Worm (Caenorhabditis elegans): ENCODE results near the gene F47G9.6.
A peak's percentile ranks its signal among the peaks of the same experiment; 100 is the strongest.

Gene F47G9.6

DNA sequence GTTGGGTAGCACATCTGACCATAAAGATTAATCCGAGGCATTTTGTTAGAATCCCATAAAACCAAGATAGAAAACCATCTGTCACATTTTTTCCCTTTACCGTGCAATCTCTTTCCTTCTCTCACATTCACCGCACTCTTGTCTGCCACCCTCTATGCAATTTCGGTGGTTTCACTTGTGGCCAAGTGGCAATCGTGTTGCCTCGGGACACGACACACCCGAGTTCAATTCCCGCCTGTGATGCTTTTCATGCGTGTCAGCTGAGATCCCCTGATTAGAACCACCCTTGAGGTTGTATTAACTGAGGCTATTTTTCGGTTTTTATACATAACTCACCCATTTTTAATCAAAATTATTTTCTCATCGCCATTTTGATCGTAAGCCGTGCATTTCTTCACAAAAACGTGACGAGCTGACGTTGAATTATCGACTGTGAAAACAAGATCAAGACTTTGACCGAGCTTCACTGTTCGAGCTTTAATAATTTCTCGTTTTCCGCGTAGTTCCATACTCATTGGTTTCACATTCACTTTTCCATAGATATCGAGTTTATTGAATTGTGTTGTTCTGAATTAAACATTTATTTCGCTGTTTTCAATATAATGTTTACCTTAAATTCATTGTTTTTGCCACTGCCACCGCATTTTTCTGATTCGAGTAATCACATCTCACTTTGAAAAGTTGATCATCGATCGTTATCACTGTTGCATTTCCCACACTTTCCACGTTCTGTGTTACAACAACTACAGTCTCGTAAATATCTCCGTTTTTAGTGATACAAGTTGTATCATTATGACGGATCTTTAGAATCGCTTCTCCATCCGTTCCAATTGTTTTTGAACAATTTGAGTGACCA, 14.9 kb upstream of the F47G9.6 start (continued):
- TF ChIP-seq Y5F2A.4 (GFP tag; optimal IDR thresholded peaks at IDR 0.05) (peak; percentile 97), spr-1 (tag; optimal IDR thresholded peaks at IDR 0.05) (peak; percentile 88), snpc-1.2 (GFP tag; IDR thresholded peaks at IDR 0.05) (peak; percentile 96), nhr-25 (tag; optimal IDR thresholded peaks at IDR 0.05; ENCODE audit: borderline replicate concordance, insufficient read depth) (peak; percentile 79), mdt-29 (GFP tag; IDR thresholded peaks at IDR 0.05) (peak; percentile 92), ceh-20 (GFP tag; IDR thresholded peaks at IDR 0.05) (peak; percentile 93), Y75B8A.6 (GFP tag; IDR thresholded peaks at IDR 0.05) (peak; percentile 97), nhr-102 (tag; optimal IDR thresholded peaks at IDR 0.05) (peak; percentile 94), T20F7.1 (GFP tag; optimal IDR thresholded peaks at IDR 0.05) (peak; percentile 71), aly-2 (tag; optimal IDR thresholded peaks at IDR 0.05) (no peak), ces-1 (GFP tag; optimal IDR thresholded peaks at IDR 0.05) (no peak), lin-13 (GFP tag; optimal IDR thresholded peaks at IDR 0.05) (peak; percentile 87), cey-2 (tag; optimal IDR thresholded peaks at IDR 0.05; ENCODE audit: borderline replicate concordance, insufficient read depth) (peak; percentile 87), egl-27 (tag; optimal IDR thresholded peaks at IDR 0.05) (no peak), D1046.2 (GFP tag; IDR thresholded peaks at IDR 0.05) (peak; percentile 97), lin-29 (GFP tag; IDR thresholded peaks at IDR 0.05) (peak; percentile 92), lin-38 (GFP tag; IDR thresholded peaks at IDR 0.05) (peak; percentile 92), unc-62 (GFP tag; optimal IDR thresholded peaks at IDR 0.05 in 1 of 2) (peak in 1 of 2 experiments; percentile 84), unc-62 (tag; optimal IDR thresholded peaks at IDR 0.05) (peak; percentile 65), zag-1 (tag; optimal IDR thresholded peaks at IDR 0.05) (peak; percentile 8), ztf-11 (tag; optimal IDR thresholded peaks at IDR 0.05) (no peak), ceh-62 (tag; optimal IDR thresholded peaks at IDR 0.05) (no peak), zfp-2 (tag; optimal IDR thresholded peaks at IDR 0.05) (peak; percentile 74), mxl-3 (GFP tag; optimal IDR thresholded peaks at IDR 0.05) (peak; percentile 95), lin-15B (tag; optimal IDR thresholded peaks at IDR 0.05) (peak; percentile 28), nhr-11 (tag; optimal IDR thresholded peaks at IDR 0.05) (peak; percentile 57), unc-130 (GFP tag; optimal IDR thresholded peaks at IDR 0.05) (peak; percentile 96), madf-9 (GFP tag; conservative IDR thresholded peaks at IDR 0.05) (peak; percentile 97), fos-1 (tag; optimal IDR thresholded peaks at IDR 0.05) (no peak), egl-43 (GFP tag; IDR thresholded peaks at IDR 0.05) (peak; percentile 100), tag-97 (GFP tag; IDR thresholded peaks at IDR 0.05) (0 out of 2 replicates have a peak, but pooled peaks have one; percentile 85), nhr-237 (tag; optimal IDR thresholded peaks at IDR 0.05) (no peak), lsy-2 (tag; optimal IDR thresholded peaks at IDR 0.05) (peak; percentile 39 to 78), madf-5 (GFP tag; IDR thresholded peaks at IDR 0.05) (peak; percentile 97 to 99), mxl-2 (GFP tag; conservative IDR thresholded peaks at IDR 0.05) (peak; percentile 94), F49E8.2 (tag; optimal IDR thresholded peaks at IDR 0.05; ENCODE audit: borderline replicate concordance) (peak; percentile 74), snpc-4 (tag; optimal IDR thresholded peaks at IDR 0.05) (no peak), vab-7 (GFP tag; IDR thresholded peaks at IDR 0.05) (peak; percentile 98), ceh-28 (tag; optimal IDR thresholded peaks at IDR 0.05) (no peak), pha-4 (GFP tag; IDR thresholded peaks at IDR 0.05) (peak; percentile 99), pha-4 (tag; optimal IDR thresholded peaks at IDR 0.05) (no peak), nhr-76 (tag; optimal IDR thresholded peaks at IDR 0.05) (no peak), unc-39 (tag; optimal IDR thresholded peaks at IDR 0.05) (no peak), daf-12 (tag; optimal IDR thresholded peaks at IDR 0.05) (no peak), ctbp-1 (GFP tag; IDR thresholded peaks at IDR 0.05) (peak; percentile 98), T26A8.4 (GFP tag; IDR thresholded peaks at IDR 0.05) (peak; percentile 96), Y105C5A.15 (GFP tag; IDR thresholded peaks at IDR 0.05) (peak; percentile 100), zip-2 (tag; optimal IDR thresholded peaks at IDR 0.05) (no peak), nhr-28 (tag; optimal IDR thresholded peaks at IDR 0.05) (peak; percentile 78), R02D3.7 (tag; optimal IDR thresholded peaks at IDR 0.05) (peak; percentile 45)
